Worm (Caenorhabditis elegans) whole organism, L2 larva: ENCODE data around the gene szy-2.

Experiments
- aly-2 ChIP-seq: fragments of 150-350 bp; optimal IDR thresholded peaks from 2 replicates; lab custom pipeline; 2014; ENCODE audit warnings: missing biosample characterization, missing genetic modification characterization
- egl-27 ChIP-seq: sonication (generic microtip); optimal IDR thresholded peaks from 3 replicates; lab custom pipeline; 2017; ENCODE audit warnings: missing biosample characterization, missing genetic modification reagents, missing genetic modification characterization
- elt-3 ChIP-seq: sonication (generic microtip); optimal IDR thresholded peaks from 2 replicates; lab custom pipeline; 2017; ENCODE audit warnings: missing biosample characterization, missing genetic modification characterization
- fos-1 ChIP-seq: fragments of 150-350 bp; optimal IDR thresholded peaks from 2 replicates; lab custom pipeline; 2014; ENCODE audit warnings: missing biosample characterization, missing genetic modification characterization
- lin-11 ChIP-seq: fragments of 150-350 bp; sonication (generic microtip); optimal IDR thresholded peaks from 2 replicates; lab custom pipeline; 2014; ENCODE audit warnings: missing biosample characterization, missing genetic modification characterization, inconsistent platforms, mixed read lengths
- mbf-1 ChIP-seq: sonication (generic microtip); optimal IDR thresholded peaks from 2 replicates; lab custom pipeline; 2017; ENCODE audit warnings: missing biosample characterization, missing genetic modification characterization
- mdl-1 ChIP-seq, 2 experiments: fragments of 150-350 bp in 1 of 2; sonication (generic microtip) in 1 of 2; optimal IDR thresholded peaks; 2 replicates each; lab custom pipeline; 2017; ENCODE audit warnings: missing biosample characterization in 2 of 2, missing genetic modification characterization in 2 of 2
- nhr-129 ChIP-seq: fragments of 150-350 bp; optimal IDR thresholded peaks from 2 replicates; lab custom pipeline; 2014; ENCODE audit warnings: missing biosample characterization, missing genetic modification characterization
- nhr-237 ChIP-seq: fragments of 150-350 bp; optimal IDR thresholded peaks from 2 replicates; lab custom pipeline; 2014; ENCODE audit warnings: missing biosample characterization, missing genetic modification characterization
- skn-1 ChIP-seq: sonication (generic microtip); optimal IDR thresholded peaks from 2 replicates; lab custom pipeline; 2017; ENCODE audit warnings: missing biosample characterization, missing genetic modification characterization
- sma-3 ChIP-seq: sonication (generic microtip); optimal IDR thresholded peaks from 2 replicates; lab custom pipeline; 2016; ENCODE audit warnings: missing genetic modification reagents, missing genetic modification characterization, missing compliant biosample characterization
- unc-62 ChIP-seq: fragments of 150-350 bp; optimal IDR thresholded peaks from 2 replicates; lab custom pipeline; 2014; ENCODE audit warnings: missing biosample characterization, missing genetic modification reagents, missing genetic modification characterization
- ztf-11 ChIP-seq: sonication (generic microtip); optimal IDR thresholded peaks from 2 replicates; lab custom pipeline; 2017; ENCODE audit warnings: missing biosample characterization, missing genetic modification characterization
- ztf-4 ChIP-seq: fragments of 150-350 bp; optimal IDR thresholded peaks from 2 replicates; lab custom pipeline; 2014; ENCODE audit warnings: missing biosample characterization, missing genetic modification characterization

DNA sequence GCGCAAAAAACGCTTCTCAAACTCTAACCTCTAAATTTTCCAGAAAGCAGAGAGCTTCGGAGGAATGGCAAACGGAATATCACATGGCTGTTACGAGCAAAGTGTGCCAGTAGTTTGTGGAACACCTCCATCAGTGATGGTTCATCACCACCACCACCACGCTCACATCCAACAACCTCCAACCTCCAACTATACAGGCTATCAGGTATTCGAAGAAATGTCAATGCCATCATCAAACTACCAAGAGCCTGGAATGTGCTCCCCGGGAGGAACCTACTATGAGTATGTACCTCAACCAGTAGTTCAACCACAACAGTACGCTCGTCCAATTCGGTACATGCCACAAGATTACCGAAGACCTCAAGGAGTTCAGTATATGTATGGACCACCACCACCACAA is 27.5 kb downstream of the szy-2 start:
- TF ChIP-seq unc-62 (no peak), sma-3 (GFP tag; lab: Kevin White, UChicago) (no peak), nhr-129 (no peak), skn-1 (tag; lab: Kevin White, UChicago) (no peak), elt-3 (tag; lab: Kevin White, UChicago) (no peak), egl-27 (no peak), fos-1 (tag; lab: Kevin White, UChicago) (no peak), lin-11 (tag; lab: Kevin White, UChicago) (no peak), ztf-11 (tag; lab: Kevin White, UChicago) (no peak), mdl-1 (tag; optimal IDR thresholded peaks at IDR 0.05; lab: Kevin White, UChicago) (no peak), aly-2 (tag; lab: Kevin White, UChicago) (no peak), mbf-1 (tag; lab: Kevin White, UChicago) (no peak), nhr-237 (tag; lab: Kevin White, UChicago) (no peak), ztf-4 (no peak)
